Worm (Caenorhabditis elegans): ENCODE results near the gene fbxb-87.

DNA sequence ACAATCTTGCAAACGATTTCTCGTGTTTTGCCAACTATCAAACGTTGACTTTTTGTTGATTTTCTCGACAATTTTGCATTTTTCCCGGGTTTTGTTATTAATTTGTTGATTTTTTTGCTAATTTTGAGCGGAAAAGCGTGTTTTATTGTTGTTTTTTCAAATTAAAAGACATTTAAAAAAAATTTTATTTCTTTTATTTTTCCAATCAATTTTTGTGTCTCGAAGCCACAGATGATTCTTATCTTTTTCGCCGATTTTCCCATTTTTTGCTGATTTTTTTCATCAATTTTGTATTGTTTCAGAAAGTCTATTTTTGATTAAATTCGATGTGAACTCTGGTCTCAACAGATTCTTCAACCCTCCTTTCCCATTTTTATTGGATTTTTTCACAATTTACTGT is 41.6 kb downstream of the fbxb-87 start, which contains the start of gene rle-1:
- TF ChIP-seq mep-1 (tag; optimal IDR thresholded peaks at IDR 0.05) (no peak), lin-13 (tag; optimal IDR thresholded peaks at IDR 0.05) (no peak), nhr-76 (tag; optimal IDR thresholded peaks at IDR 0.05) (no peak), nhr-12 (tag; optimal IDR thresholded peaks at IDR 0.05) (no peak), pha-4 (tag; optimal IDR thresholded peaks at IDR 0.05) (no peak), nhr-237 (tag; optimal IDR thresholded peaks at IDR 0.05) (no peak), drap-1 (GFP tag; optimal IDR thresholded peaks at IDR 0.05) (no peak), unc-39 (tag; optimal IDR thresholded peaks at IDR 0.05) (no peak), elt-1 (tag; optimal IDR thresholded peaks at IDR 0.05; ENCODE audit: borderline replicate concordance, insufficient read depth) (no peak), lsy-2 (tag; optimal IDR thresholded peaks at IDR 0.05) (no peak), ceh-39 (tag; optimal IDR thresholded peaks at IDR 0.05) (no peak), unc-62 (GFP tag; optimal IDR thresholded peaks at IDR 0.05) (no peak), nhr-28 (tag; optimal IDR thresholded peaks at IDR 0.05) (no peak), ztf-11 (tag; optimal IDR thresholded peaks at IDR 0.05) (no peak)

Measured in whole organism, mixed stage, embryonic.